Worm (Caenorhabditis elegans) whole organism, mixed stage, embryonic: ENCODE results near the gene C10A4.3.
"Not testable (repeated sequence)": the region's sequence is repeated elsewhere in the genome, so short reads cannot be mapped to it uniquely, and the experiment has no call there.

Experiments
- M03D4.4 ChIP-seq: sonication (generic microtip); optimal IDR thresholded peaks from 2 replicates; lab custom pipeline; 2017; ENCODE audit warnings: mild to moderate bottlenecking, missing genetic modification characterization, missing compliant biosample characterization
- bed-3 ChIP-seq: fragments of 200-800 bp; sonication (Bioruptor generic); optimal IDR thresholded peaks from 3 replicates; lab custom pipeline; 2018; ENCODE audit warnings: mild to moderate bottlenecking, missing genetic modification characterization, moderate library complexity, missing compliant biosample characterization
- blmp-1 ChIP-seq: fragments of 150-350 bp; optimal IDR thresholded peaks from 2 replicates; lab custom pipeline; 2014; ENCODE audit warnings: missing biosample characterization, missing genetic modification characterization
- ceh-43 ChIP-seq: fragments of 200-800 bp; sonication (Bioruptor generic); optimal IDR thresholded peaks from 2 replicates; lab custom pipeline; 2018; ENCODE audit warnings: mild to moderate bottlenecking, missing genetic modification characterization, moderate library complexity, missing compliant biosample characterization
- ceh-83 ChIP-seq: fragments of 200-800 bp; sonication (Bioruptor generic); optimal IDR thresholded peaks from 2 replicates; lab custom pipeline; 2018; ENCODE audit warnings: mild to moderate bottlenecking, missing genetic modification characterization, missing compliant biosample characterization
- ces-1 ChIP-seq: fragments of 150-350 bp; optimal IDR thresholded peaks from 2 replicates; lab custom pipeline; 2014; ENCODE audit warnings: missing biosample characterization, missing genetic modification reagents, missing genetic modification characterization
- cnd-1 ChIP-seq: fragments of 200-800 bp; sonication (Bioruptor generic); optimal IDR thresholded peaks from 2 replicates; lab custom pipeline; 2018; ENCODE audit warnings: mild to moderate bottlenecking, missing genetic modification characterization, missing compliant biosample characterization
- drap-1 ChIP-seq: fragments of 200-800 bp; sonication (Bioruptor generic); optimal IDR thresholded peaks from 3 replicates; lab custom pipeline; 2018; ENCODE audit warnings: mild to moderate bottlenecking, missing genetic modification characterization, missing compliant biosample characterization
- elt-1 ChIP-seq: sonication (generic microtip); optimal IDR thresholded peaks from 2 replicates; lab custom pipeline; 2017; ENCODE audit warnings: missing genetic modification characterization, mild to moderate bottlenecking, missing compliant biosample characterization, antibody characterized with exemption, moderate library complexity, borderline replicate concordance; ENCODE audit not compliant: insufficient read depth
- flh-1 ChIP-seq: fragments of 200-800 bp; sonication (Bioruptor generic); optimal IDR thresholded peaks from 2 replicates; lab custom pipeline; 2018; ENCODE audit warnings: mild to moderate bottlenecking, missing genetic modification characterization, moderate library complexity, missing compliant biosample characterization
- ham-2 ChIP-seq: fragments of 200-800 bp; sonication (Bioruptor generic); optimal IDR thresholded peaks from 2 replicates; lab custom pipeline; 2018; ENCODE audit warnings: mild to moderate bottlenecking, missing genetic modification characterization, missing compliant biosample characterization
- hlh-1 ChIP-seq: fragments of 150-350 bp; optimal IDR thresholded peaks from 2 replicates; lab custom pipeline; 2014; ENCODE audit warnings: missing biosample characterization, missing genetic modification reagents, missing genetic modification characterization
- lin-13 ChIP-seq: fragments of 150-350 bp; optimal IDR thresholded peaks from 2 replicates; lab custom pipeline; 2014; ENCODE audit warnings: missing biosample characterization, missing genetic modification characterization
- lin-32 ChIP-seq: fragments of 200-800 bp; sonication (Bioruptor generic); optimal IDR thresholded peaks from 2 replicates; lab custom pipeline; 2018; ENCODE audit warnings: mild to moderate bottlenecking, missing genetic modification characterization, missing compliant biosample characterization
- lsy-2 ChIP-seq: fragments of 150-350 bp; optimal IDR thresholded peaks from 2 replicates; lab custom pipeline; 2014; ENCODE audit warnings: missing biosample characterization, missing genetic modification characterization
- mab-5 ChIP-seq: fragments of 150-350 bp; optimal IDR thresholded peaks from 2 replicates; lab custom pipeline; 2014; ENCODE audit warnings: missing biosample characterization, missing genetic modification characterization
- mep-1 ChIP-seq: fragments of 150-350 bp; optimal IDR thresholded peaks from 2 replicates; lab custom pipeline; 2017; ENCODE audit warnings: missing biosample characterization, missing genetic modification reagents, missing genetic modification characterization, inconsistent platforms
- mls-2 ChIP-seq: sonication (generic microtip); optimal IDR thresholded peaks from 2 replicates; lab custom pipeline; 2016; ENCODE audit warnings: mild to moderate bottlenecking, missing genetic modification characterization, moderate library complexity, missing compliant biosample characterization
- nhr-2 ChIP-seq: fragments of 150-350 bp; optimal IDR thresholded peaks from 2 replicates; lab custom pipeline; 2014; ENCODE audit warnings: missing biosample characterization, missing genetic modification characterization
- nhr-237 ChIP-seq: fragments of 150-350 bp; optimal IDR thresholded peaks from 2 replicates; lab custom pipeline; 2014; ENCODE audit warnings: missing biosample characterization, missing genetic modification characterization
- pha-4 ChIP-seq: fragments of 150-350 bp; optimal IDR thresholded peaks from 2 replicates; lab custom pipeline; 2018; ENCODE audit warnings: missing biosample characterization, missing genetic modification reagents, missing genetic modification characterization
- sem-2 ChIP-seq: fragments of 200-800 bp; sonication (Bioruptor generic); optimal IDR thresholded peaks from 2 replicates; lab custom pipeline; 2018; ENCODE audit warnings: mild to moderate bottlenecking, missing genetic modification characterization, missing compliant biosample characterization
- snpc-4 ChIP-seq: fragments of 150-350 bp; optimal IDR thresholded peaks from 2 replicates; lab custom pipeline; 2014; ENCODE audit warnings: missing biosample characterization, missing genetic modification characterization
- sptf-1 ChIP-seq: sonication (generic microtip); optimal IDR thresholded peaks from 2 replicates; lab custom pipeline; 2017; ENCODE audit warnings: mild to moderate bottlenecking, missing genetic modification characterization, moderate library complexity, missing compliant biosample characterization
- unc-39 ChIP-seq: fragments of 150-350 bp; optimal IDR thresholded peaks from 2 replicates; lab custom pipeline; 2014; ENCODE audit warnings: missing biosample characterization, missing genetic modification characterization
- unc-62 ChIP-seq: fragments of 150-350 bp; optimal IDR thresholded peaks from 2 replicates; lab custom pipeline; 2014; ENCODE audit warnings: missing biosample characterization, missing genetic modification reagents, missing genetic modification characterization
- zip-8 ChIP-seq: fragments of 150-350 bp; optimal IDR thresholded peaks from 2 replicates; lab custom pipeline; 2014; ENCODE audit warnings: missing biosample characterization, missing genetic modification characterization

The C10A4.3 gene

ce11 chrX:7405393-7405792 lies at the start of gene C10A4.3:
TSS of gene C10A4.3 (plus strand) at chrX:7405693.
- peak; percentile 8 for TF ChIP-seq ces-1 (GFP tag; lab: Kevin White, UChicago)
- TF ChIP-seq bed-3 (GFP tag; lab: Kevin White, UChicago), result no peak

- not testable (repeated sequence) for TF ChIP-seq ham-2 (GFP tag; lab: Kevin White, UChicago); M03D4.4 (tag; lab: Kevin White, UChicago); mep-1 (tag; lab: Kevin White, UChicago)
Observed at ce11 chrX:7365267-7365666, 40.2 kb upstream of the C10A4.3 start, which contains the start of gene C56G3.2. TSS of gene C56G3.2 (plus strand) at chrX:7365567.

- TF ChIP-seq ceh-83 (GFP tag; lab: Kevin White, UChicago), result no peak
- TF ChIP-seq lin-13 (tag; lab: Kevin White, UChicago), result no peak
- TF ChIP-seq sptf-1, result no peak
Observed at ce11 chrX:7369770-7370169, 35.7 kb upstream of the C10A4.3 start.

- TF ChIP-seq ces-1 (GFP tag; lab: Kevin White, UChicago), result peak; percentile 63
- no peak for TF ChIP-seq lsy-2 (tag; lab: Kevin White, UChicago)
- no peak for TF ChIP-seq pha-4 (tag; lab: Kevin White, UChicago)
Observed at ce11 chrX:7371945-7372344, 33.5 kb upstream of the C10A4.3 start.

ce11 chrX:7376941-7377340 lies 28.6 kb upstream of the C10A4.3 start, which contains the start of gene npr-8:
TSS of gene npr-8 (plus strand) at chrX:7377302.
- no peak for TF ChIP-seq mls-2 (tag; lab: Kevin White, UChicago)
- TF ChIP-seq ces-1 (GFP tag; lab: Kevin White, UChicago), result peak; percentile 48

- no peak for TF ChIP-seq mep-1 (tag; lab: Kevin White, UChicago)
- no peak for TF ChIP-seq lsy-2 (tag; lab: Kevin White, UChicago)
- TF ChIP-seq drap-1 (GFP tag; lab: Kevin White, UChicago), result no peak
- TF ChIP-seq ham-2 (GFP tag; lab: Kevin White, UChicago), result no peak
- no peak for TF ChIP-seq cnd-1 (tag; lab: Kevin White, UChicago)
- TF ChIP-seq ceh-83 (GFP tag; lab: Kevin White, UChicago), result no peak
- TF ChIP-seq hlh-1, result no peak
- no peak for TF ChIP-seq bed-3 (GFP tag; lab: Kevin White, UChicago)
- no peak for TF ChIP-seq lin-13 (tag; lab: Kevin White, UChicago)
Observed at ce11 chrX:7378608-7379007, 26.9 kb upstream of the C10A4.3 start.

- TF ChIP-seq lin-32 (GFP tag; lab: Kevin White, UChicago) (no peak), lin-13 (tag; lab: Kevin White, UChicago) (no peak), ceh-43 (GFP tag; lab: Kevin White, UChicago) (no peak)
Observed at ce11 chrX:7390270-7390669, 15.2 kb upstream of the C10A4.3 start, which contains the start of gene C10A4.6. TSS of gene C10A4.6 (plus strand) at chrX:7390570.

- TF ChIP-seq drap-1 (GFP tag; lab: Kevin White, UChicago) (no peak), blmp-1 (tag; lab: Kevin White, UChicago) (no peak), M03D4.4 (tag; lab: Kevin White, UChicago) (no peak), lsy-2 (tag; lab: Kevin White, UChicago) (no peak), zip-8 (tag; lab: Kevin White, UChicago) (no peak), ceh-43 (GFP tag; lab: Kevin White, UChicago) (no peak)
- TF ChIP-seq, all 35 proteins: peak for 0
Observed at ce11 chrX:7393167-7393566, 12.3 kb upstream of the C10A4.3 start, which contains the start of gene gad-2. TSS of gene gad-2 (plus strand) at chrX:7393467.

- TF ChIP-seq flh-1 (GFP tag; lab: Kevin White, UChicago), result no peak
- TF ChIP-seq nhr-2 (tag; lab: Kevin White, UChicago), result no peak
- no peak for TF ChIP-seq blmp-1 (tag; lab: Kevin White, UChicago)
- no peak for TF ChIP-seq cnd-1 (tag; lab: Kevin White, UChicago)
- TF ChIP-seq lin-13 (tag; lab: Kevin White, UChicago), result no peak
- TF ChIP-seq sptf-1, result no peak
- TF ChIP-seq snpc-4, result no peak
- TF ChIP-seq hlh-1, result no peak
- no peak for TF ChIP-seq sem-2 (GFP tag; lab: Kevin White, UChicago)
- no peak for TF ChIP-seq mab-5 (tag; lab: Kevin White, UChicago)
- no peak for TF ChIP-seq mls-2 (tag; lab: Kevin White, UChicago)
- TF ChIP-seq elt-1 (tag; lab: Kevin White, UChicago), result no peak
- no peak for TF ChIP-seq nhr-237 (tag; lab: Kevin White, UChicago)
- no peak for TF ChIP-seq unc-39 (tag; lab: Kevin White, UChicago)
- no peak for TF ChIP-seq unc-62 (GFP tag; lab: Kevin White, UChicago)
Observed at ce11 chrX:7397935-7398334, 7.6 kb upstream of the C10A4.3 start, which contains the start of gene C10A4.13. TSS of gene C10A4.13 (minus strand) at chrX:7398035.
